Fruit fly (Drosophila melanogaster) whole organism, adult: ENCODE results near the gene Cad89D.

Experiments used
- CG11617 ChIP-seq: fragments of 200-800 bp; sonication (Bioruptor generic); optimal IDR thresholded peaks from 2 replicates; lab custom pipeline; 2017; ENCODE audit warnings: mild to moderate bottlenecking, missing biosample characterization, missing genetic modification reagents, missing genetic modification characterization
- CG12768 ChIP-seq: fragments of 200-800 bp; sonication (Bioruptor generic); optimal IDR thresholded peaks from 2 replicates; lab custom pipeline; 2017; ENCODE audit warnings: missing biosample characterization, missing genetic modification characterization, mild to moderate bottlenecking, moderate library complexity, missing genetic modification reagents
- CG14711 ChIP-seq: fragments of 200-800 bp; sonication (Bioruptor generic); optimal IDR thresholded peaks from 2 replicates; lab custom pipeline; 2018; ENCODE audit warnings: missing biosample characterization, mild to moderate bottlenecking, missing genetic modification characterization, moderate library complexity
- CG1620 ChIP-seq: fragments of 200-800 bp; sonication (Bioruptor generic); optimal IDR thresholded peaks from 2 replicates; lab custom pipeline; 2016; ENCODE audit warnings: missing biosample characterization, missing genetic modification characterization
- CG33017 ChIP-seq: fragments of 200-800 bp; sonication (Bioruptor generic); optimal IDR thresholded peaks from 2 replicates; lab custom pipeline; 2018; ENCODE audit warnings: missing biosample characterization, mild to moderate bottlenecking, missing genetic modification characterization, moderate library complexity
- CG5204 ChIP-seq: fragments of 200-800 bp; sonication (Bioruptor generic); optimal IDR thresholded peaks from 2 replicates; lab custom pipeline; 2016; ENCODE audit warnings: missing biosample characterization, missing genetic modification characterization
- CG7045 ChIP-seq: fragments of 200-800 bp; sonication (Bioruptor generic); optimal IDR thresholded peaks from 2 replicates; lab custom pipeline; 2017; ENCODE audit warnings: missing biosample characterization, mild to moderate bottlenecking, missing genetic modification characterization
- CG7101 ChIP-seq: fragments of 200-800 bp; sonication (Bioruptor generic); optimal IDR thresholded peaks from 2 replicates; lab custom pipeline; 2018; ENCODE audit warnings: missing biosample characterization, mild to moderate bottlenecking, missing genetic modification characterization, moderate library complexity
- Clk ChIP-seq: fragments of 200-800 bp; sonication (Bioruptor generic); optimal IDR thresholded peaks from 2 replicates; lab custom pipeline; 2017; ENCODE audit warnings: missing biosample characterization, missing genetic modification characterization
- Crg-1 ChIP-seq: fragments of 200-800 bp; sonication (Bioruptor generic); optimal IDR thresholded peaks from 2 replicates; lab custom pipeline; 2016; ENCODE audit warnings: missing biosample characterization, missing genetic modification characterization
- Hr96 ChIP-seq: fragments of 200-800 bp; sonication (Bioruptor generic); optimal IDR thresholded peaks from 2 replicates; lab custom pipeline; 2016; ENCODE audit warnings: missing biosample characterization, missing genetic modification characterization
- Mnt ChIP-seq: fragments of 200-800 bp; sonication (Bioruptor generic); optimal IDR thresholded peaks from 2 replicates; lab custom pipeline; 2016; ENCODE audit warnings: missing biosample characterization, mild to moderate bottlenecking, missing genetic modification characterization
- bab1 ChIP-seq: fragments of 200-800 bp; sonication (Bioruptor generic); optimal IDR thresholded peaks from 3 replicates; lab custom pipeline; 2019; ENCODE audit warnings: missing biosample characterization, mild to moderate bottlenecking, missing genetic modification characterization, moderate library complexity
- cic ChIP-seq: fragments of 200-800 bp; sonication (Bioruptor generic); optimal IDR thresholded peaks from 2 replicates; lab custom pipeline; 2017; ENCODE audit warnings: missing biosample characterization, mild to moderate bottlenecking, missing genetic modification characterization, moderate library complexity
- cnc ChIP-seq, 2 experiments: fragments of >200 bp; optimal IDR thresholded peaks; 2 replicates each; lab custom pipeline; 2017
- kay ChIP-seq: fragments of 200-800 bp; sonication (Bioruptor generic); peaks from one replicate; lab custom pipeline; 2016; ENCODE audit warnings: missing biosample characterization, missing genetic modification characterization, borderline replicate concordance
- ovo ChIP-seq: fragments of 200-800 bp; sonication (Bioruptor generic); optimal IDR thresholded peaks from 2 replicates; lab custom pipeline; 2016; ENCODE audit warnings: missing biosample characterization, missing genetic modification characterization
- pad ChIP-seq: fragments of 200-800 bp; sonication (Bioruptor generic); optimal IDR thresholded peaks from 3 replicates; lab custom pipeline; 2017; ENCODE audit warnings: missing biosample characterization, missing genetic modification characterization, mild to moderate bottlenecking, moderate library complexity, missing genetic modification reagents
- tj ChIP-seq: fragments of 200-800 bp; sonication (Bioruptor generic); optimal IDR thresholded peaks from 3 replicates; lab custom pipeline; 2017; ENCODE audit warnings: missing biosample characterization, mild to moderate bottlenecking, missing genetic modification characterization, moderate library complexity
- toe ChIP-seq: fragments of 200-800 bp; sonication (Bioruptor generic); optimal IDR thresholded peaks from 2 replicates; lab custom pipeline; 2016; ENCODE audit warnings: missing biosample characterization, missing genetic modification characterization

Cad89D gene

dm6 chr3R:16495322-16495721, at the start of gene Cad89D:
TSS of gene Cad89D (minus strand) at chr3R:16495422.
- no peak for TF ChIP-seq CG1620 (GFP tag; lab: Kevin White, UChicago)
- no peak for TF ChIP-seq ovo (GFP tag; lab: Kevin White, UChicago)
- no peak for TF ChIP-seq CG7045 (GFP tag; lab: Kevin White, UChicago)
- no peak for TF ChIP-seq CG7101
- no peak for TF ChIP-seq Clk (GFP tag; lab: Kevin White, UChicago)
- no peak for TF ChIP-seq bab1
- no peak for TF ChIP-seq tj (GFP tag; lab: Kevin White, UChicago)
- TF ChIP-seq CG14711 (tag; lab: Kevin White, UChicago): no peak
- TF ChIP-seq cnc (optimal IDR thresholded peaks at IDR 0.05; lab: Kevin White, UChicago): no peak
- TF ChIP-seq CG5204: no peak
- TF ChIP-seq pad (GFP tag; lab: Kevin White, UChicago): no peak
- TF ChIP-seq CG12768 (GFP tag; lab: Kevin White, UChicago): no peak

- TF ChIP-seq tj (GFP tag; lab: Kevin White, UChicago): no peak
- TF ChIP-seq CG11617: no peak
- TF ChIP-seq CG7045 (GFP tag; lab: Kevin White, UChicago): no peak
- no peak for TF ChIP-seq cic (GFP tag; lab: Kevin White, UChicago)
- no peak for TF ChIP-seq Hr96 (GFP tag; lab: Kevin White, UChicago)
- TF ChIP-seq Mnt: no peak
- TF ChIP-seq Crg-1 (GFP tag; lab: Kevin White, UChicago): no peak
- no peak for TF ChIP-seq pad (GFP tag; lab: Kevin White, UChicago)
- TF ChIP-seq CG5204: no peak
- no peak for TF ChIP-seq CG1620 (GFP tag; lab: Kevin White, UChicago)
- TF ChIP-seq ovo (GFP tag; lab: Kevin White, UChicago): no peak
- no peak for TF ChIP-seq CG12768 (GFP tag; lab: Kevin White, UChicago)
- no peak for TF ChIP-seq toe (GFP tag; lab: Kevin White, UChicago)
- TF ChIP-seq CG33017 (tag; lab: Kevin White, UChicago): no peak
- TF ChIP-seq cnc (optimal IDR thresholded peaks at IDR 0.05; lab: Kevin White, UChicago): no peak
- no peak for TF ChIP-seq Clk (GFP tag; lab: Kevin White, UChicago)
- TF ChIP-seq CG14711 (tag; lab: Kevin White, UChicago): no peak
- TF ChIP-seq bab1: no peak
- no peak for TF ChIP-seq kay (GFP tag; lab: Kevin White, UChicago)
- TF ChIP-seq CG7101: no peak
These were observed 47.3 kb upstream of the Cad89D start for dm6 chr3R:16542538-16542937.

dm6 chr3R:16541932-16542331, 46.7 kb upstream of the Cad89D start:
- no peak for TF ChIP-seq CG33017 (tag; lab: Kevin White, UChicago)
- no peak for TF ChIP-seq tj (GFP tag; lab: Kevin White, UChicago)
- TF ChIP-seq cnc (optimal IDR thresholded peaks at IDR 0.05; lab: Kevin White, UChicago): no peak
- no peak for TF ChIP-seq CG7045 (GFP tag; lab: Kevin White, UChicago)
- no peak for TF ChIP-seq Hr96 (GFP tag; lab: Kevin White, UChicago)

dm6 chr3R:16541293-16541692, 46.1 kb upstream of the Cad89D start:
- TF ChIP-seq CG5204: no peak

- TF ChIP-seq cnc (optimal IDR thresholded peaks at IDR 0.05; lab: Kevin White, UChicago): no peak
- no peak for TF ChIP-seq cic (GFP tag; lab: Kevin White, UChicago)
- no peak for TF ChIP-seq CG7101
- no peak for TF ChIP-seq CG7045 (GFP tag; lab: Kevin White, UChicago)
- no peak for TF ChIP-seq CG14711 (tag; lab: Kevin White, UChicago)
- TF ChIP-seq Clk (GFP tag; lab: Kevin White, UChicago): no peak
- TF ChIP-seq tj (GFP tag; lab: Kevin White, UChicago): no peak
- TF ChIP-seq bab1: no peak
- no peak for TF ChIP-seq CG33017 (tag; lab: Kevin White, UChicago)
- no peak for TF ChIP-seq kay (GFP tag; lab: Kevin White, UChicago)
These were observed 43.7 kb upstream of the Cad89D start for dm6 chr3R:16538862-16539437.

dm6 chr3R:16537307-16537706, 42.1 kb upstream of the Cad89D start:
- TF ChIP-seq bab1: no peak
- TF ChIP-seq Mnt: no peak
- no peak for TF ChIP-seq CG12768 (GFP tag; lab: Kevin White, UChicago)
- TF ChIP-seq pad (GFP tag; lab: Kevin White, UChicago): no peak
- no peak for TF ChIP-seq CG1620 (GFP tag; lab: Kevin White, UChicago)
- no peak for TF ChIP-seq toe (GFP tag; lab: Kevin White, UChicago)
- no peak for TF ChIP-seq cic (GFP tag; lab: Kevin White, UChicago)
- TF ChIP-seq cnc (optimal IDR thresholded peaks at IDR 0.05; lab: Kevin White, UChicago): no peak
- TF ChIP-seq Crg-1 (GFP tag; lab: Kevin White, UChicago): no peak
- no peak for TF ChIP-seq CG7101
- no peak for TF ChIP-seq CG33017 (tag; lab: Kevin White, UChicago)
- TF ChIP-seq Clk (GFP tag; lab: Kevin White, UChicago): no peak
- TF ChIP-seq kay (GFP tag; lab: Kevin White, UChicago): no peak
- TF ChIP-seq ovo (GFP tag; lab: Kevin White, UChicago): no peak
- TF ChIP-seq CG11617: no peak
- TF ChIP-seq CG5204: no peak
- no peak for TF ChIP-seq Hr96 (GFP tag; lab: Kevin White, UChicago)
- TF ChIP-seq CG14711 (tag; lab: Kevin White, UChicago): no peak
